Worm (Caenorhabditis elegans) whole organism, L3 larva: ENCODE results near the gene Y27F2A.9.

ENCODE experiments used
- R02D3.7 ChIP-seq: fragments of 150-350 bp; optimal IDR thresholded peaks from 2 replicates; lab custom pipeline; 2014; ENCODE audit warnings: missing biosample characterization, missing genetic modification characterization
- ZK546.5 ChIP-seq: sonication (generic microtip); optimal IDR thresholded peaks from 2 replicates; lab custom pipeline; 2017; ENCODE audit warnings: missing biosample characterization, missing genetic modification characterization
- aly-2 ChIP-seq: fragments of 150-350 bp; optimal IDR thresholded peaks from 2 replicates; lab custom pipeline; 2014; ENCODE audit warnings: missing biosample characterization, missing genetic modification characterization
- ceh-16 ChIP-seq: sonication (generic microtip); optimal IDR thresholded peaks from 2 replicates; lab custom pipeline; 2017; ENCODE audit warnings: missing biosample characterization, missing genetic modification characterization
- ceh-28 ChIP-seq: fragments of 150-350 bp; optimal IDR thresholded peaks from 2 replicates; lab custom pipeline; 2014; ENCODE audit warnings: missing biosample characterization, missing genetic modification reagents, missing genetic modification characterization
- daf-12 ChIP-seq: fragments of 150-350 bp; optimal IDR thresholded peaks from 2 replicates; lab custom pipeline; 2014; ENCODE audit warnings: missing biosample characterization, missing genetic modification reagents, missing genetic modification characterization
- egl-5 ChIP-seq: fragments of 150-350 bp; optimal IDR thresholded peaks from 2 replicates; lab custom pipeline; 2017; ENCODE audit warnings: missing biosample characterization, missing genetic modification reagents, missing genetic modification characterization, inconsistent platforms
- elt-1 ChIP-seq: fragments of 150-350 bp; optimal IDR thresholded peaks from 2 replicates; lab custom pipeline; 2014; ENCODE audit warnings: missing biosample characterization, missing genetic modification characterization
- elt-2 ChIP-seq: sonication (generic microtip); optimal IDR thresholded peaks from 2 replicates; lab custom pipeline; 2016; ENCODE audit warnings: missing genetic modification reagents, mild to moderate bottlenecking, missing genetic modification characterization, missing compliant biosample characterization
- elt-3 ChIP-seq, 3 experiments: fragments of 150-350 bp in 1 of 3; sonication (generic microtip) in 2 of 3; optimal IDR thresholded peaks; 2 replicates in 2 of 3; 4 replicates in 1 of 3; lab custom pipeline; 2014 to 2017; ENCODE audit warnings: missing biosample characterization in 3 of 3, missing genetic modification characterization in 3 of 3
- eor-1 ChIP-seq, 2 experiments: fragments of 150-350 bp; optimal IDR thresholded peaks; 2 replicates each; lab custom pipeline; 2014 to 2018; ENCODE audit warnings: missing biosample characterization in 2 of 2, missing genetic modification characterization in 2 of 2
- fkh-10 ChIP-seq: sonication (generic microtip); optimal IDR thresholded peaks from 2 replicates; lab custom pipeline; 2017; ENCODE audit warnings: missing biosample characterization, missing genetic modification reagents, missing genetic modification characterization
- fkh-2 ChIP-seq: fragments of 150-350 bp; optimal IDR thresholded peaks from 2 replicates; lab custom pipeline; 2014; ENCODE audit warnings: missing biosample characterization, missing genetic modification reagents, missing genetic modification characterization
- fos-1 ChIP-seq: fragments of 150-350 bp; optimal IDR thresholded peaks from 2 replicates; lab custom pipeline; 2014; ENCODE audit warnings: missing biosample characterization, missing genetic modification characterization
- hmg-11 ChIP-seq: sonication (generic microtip); optimal IDR thresholded peaks from 2 replicates; lab custom pipeline; 2016; ENCODE audit warnings: missing genetic modification characterization, missing compliant biosample characterization
- lin-15B ChIP-seq: fragments of 150-350 bp; optimal IDR thresholded peaks from 2 replicates; lab custom pipeline; 2014; ENCODE audit warnings: missing biosample characterization, missing genetic modification characterization
- lin-39 ChIP-seq: fragments of 150-350 bp; optimal IDR thresholded peaks from 2 replicates; lab custom pipeline; 2018; ENCODE audit warnings: missing biosample characterization, missing genetic modification reagents, missing genetic modification characterization
- lsy-12 ChIP-seq: sonication (generic microtip); optimal IDR thresholded peaks from 2 replicates; lab custom pipeline; 2016; ENCODE audit warnings: mild to moderate bottlenecking, missing genetic modification characterization, missing compliant biosample characterization
- mdl-1 ChIP-seq: fragments of 150-350 bp; optimal IDR thresholded peaks from 2 replicates; lab custom pipeline; 2014; ENCODE audit warnings: missing biosample characterization, missing genetic modification characterization
- mml-1 ChIP-seq: fragments of 150-350 bp; sonication (generic microtip); optimal IDR thresholded peaks from 3 replicates; lab custom pipeline; 2014; ENCODE audit warnings: missing biosample characterization, missing genetic modification characterization
- nfya-1 ChIP-seq: sonication (generic microtip); optimal IDR thresholded peaks from 2 replicates; lab custom pipeline; 2017; ENCODE audit warnings: missing genetic modification characterization, mild to moderate bottlenecking, missing compliant biosample characterization, antibody characterized with exemption, moderate library complexity; ENCODE audit not compliant: insufficient read depth
- nhr-11 ChIP-seq: fragments of 150-350 bp; optimal IDR thresholded peaks from 2 replicates; lab custom pipeline; 2014; ENCODE audit warnings: missing biosample characterization, missing genetic modification characterization
- nhr-12 ChIP-seq: fragments of 150-350 bp; optimal IDR thresholded peaks from 2 replicates; lab custom pipeline; 2014; ENCODE audit warnings: missing biosample characterization, missing genetic modification characterization
- nhr-23 ChIP-seq: fragments of 150-350 bp; optimal IDR thresholded peaks from 2 replicates; lab custom pipeline; 2014; ENCODE audit warnings: missing biosample characterization, missing genetic modification reagents, missing genetic modification characterization
- nhr-28 ChIP-seq: fragments of 150-350 bp; optimal IDR thresholded peaks from 2 replicates; lab custom pipeline; 2014; ENCODE audit warnings: missing biosample characterization, missing genetic modification characterization
- nhr-43 ChIP-seq: sonication (generic microtip); optimal IDR thresholded peaks from 2 replicates; lab custom pipeline; 2016; ENCODE audit warnings: mild to moderate bottlenecking, missing genetic modification characterization, missing compliant biosample characterization; ENCODE audit not compliant: poor library complexity, severe bottlenecking
- nhr-67 ChIP-seq: fragments of 150-350 bp; optimal IDR thresholded peaks from 2 replicates; lab custom pipeline; 2014; ENCODE audit warnings: missing biosample characterization, missing genetic modification characterization
- nhr-76 ChIP-seq: fragments of 150-350 bp; sonication (generic microtip); optimal IDR thresholded peaks from 5 replicates; lab custom pipeline; 2014; ENCODE audit warnings: missing biosample characterization, missing genetic modification characterization
- nhr-77 ChIP-seq: fragments of 150-350 bp; optimal IDR thresholded peaks from 2 replicates; lab custom pipeline; 2014; ENCODE audit warnings: missing biosample characterization, missing genetic modification characterization
- pha-4 ChIP-seq: fragments of 150-350 bp; optimal IDR thresholded peaks from 2 replicates; lab custom pipeline; 2014; ENCODE audit warnings: missing biosample characterization, missing genetic modification reagents, missing genetic modification characterization
- pqm-1 ChIP-seq: fragments of 150-350 bp; optimal IDR thresholded peaks from 2 replicates; lab custom pipeline; 2017; ENCODE audit warnings: missing biosample characterization, missing genetic modification characterization, inconsistent platforms
- sea-2 ChIP-seq: fragments of 150-350 bp; sonication (generic microtip); optimal IDR thresholded peaks from 4 replicates; lab custom pipeline; 2014; ENCODE audit warnings: missing biosample characterization, missing genetic modification reagents, missing genetic modification characterization
- skn-1 ChIP-seq: fragments of 150-350 bp; optimal IDR thresholded peaks from 2 replicates; lab custom pipeline; 2014; ENCODE audit warnings: missing biosample characterization, missing genetic modification characterization
- snpc-4 ChIP-seq: fragments of 150-350 bp; optimal IDR thresholded peaks from 2 replicates; lab custom pipeline; 2014; ENCODE audit warnings: missing biosample characterization, missing genetic modification characterization
- tbx-2 ChIP-seq: sonication (generic microtip); optimal IDR thresholded peaks from 2 replicates; lab custom pipeline; 2016; ENCODE audit warnings: mild to moderate bottlenecking, missing genetic modification characterization, missing compliant biosample characterization
- unc-39 ChIP-seq: sonication (generic microtip); optimal IDR thresholded peaks from 4 replicates; lab custom pipeline; 2017; ENCODE audit warnings: missing biosample characterization, missing genetic modification characterization
- unc-62 ChIP-seq: fragments of 150-350 bp; sonication (generic microtip); optimal IDR thresholded peaks from 4 replicates; lab custom pipeline; 2014; ENCODE audit warnings: missing biosample characterization, missing genetic modification reagents, missing genetic modification characterization
- zag-1 ChIP-seq: fragments of 150-350 bp; optimal IDR thresholded peaks from 2 replicates; lab custom pipeline; 2014; ENCODE audit warnings: missing biosample characterization, missing genetic modification characterization
- ztf-11 ChIP-seq: fragments of 150-350 bp; optimal IDR thresholded peaks from 2 replicates; lab custom pipeline; 2014; ENCODE audit warnings: missing biosample characterization, missing genetic modification characterization

The Y27F2A.9 gene

ce11 chrII:3210365-3210764 lies 18.9 kb upstream of the Y27F2A.9 start, which contains the start of gene ZC239.5:
ZC239.5 (plus strand) TSS chrII:3210665.
- no peak for TF ChIP-seq nhr-43
- TF ChIP-seq eor-1 (tag; optimal IDR thresholded peaks at IDR 0.05; lab: Kevin White, UChicago) = no peak
- TF ChIP-seq daf-12 (tag; lab: Kevin White, UChicago) = no peak
- no peak for TF ChIP-seq sea-2
- TF ChIP-seq lin-39 = no peak
- no peak for TF ChIP-seq fkh-2
- no peak for TF ChIP-seq ceh-28 (tag; lab: Kevin White, UChicago)
- no peak for TF ChIP-seq elt-3 (tag; optimal IDR thresholded peaks at IDR 0.05; lab: Kevin White, UChicago)
- TF ChIP-seq pha-4 (tag; lab: Kevin White, UChicago) = no peak
- no peak for TF ChIP-seq fkh-10 (GFP tag; lab: Kevin White, UChicago)
- TF ChIP-seq snpc-4 = no peak
- TF ChIP-seq nhr-77 = no peak
- no peak for TF ChIP-seq tbx-2 (tag; lab: Kevin White, UChicago)

ce11 chrII:3209251-3209650 lies 17.8 kb upstream of the Y27F2A.9 start, which contains the start of gene ZC239.6:
ZC239.6 (plus strand) TSS chrII:3209631.
- peak; percentile 66 for TF ChIP-seq pha-4 (tag; lab: Kevin White, UChicago)
- TF ChIP-seq hmg-11 (tag; lab: Kevin White, UChicago) = peak; percentile 30
- no peak for TF ChIP-seq fkh-2
- TF ChIP-seq unc-62 (GFP tag; lab: Kevin White, UChicago) = no peak
- TF ChIP-seq skn-1 (tag; lab: Kevin White, UChicago) = no peak
- peak; percentile 3 for TF ChIP-seq nhr-23 (tag; lab: Kevin White, UChicago)
- no peak for TF ChIP-seq elt-2 (tag; lab: Kevin White, UChicago)
- no peak for TF ChIP-seq zag-1 (tag; lab: Kevin White, UChicago)
- no peak for TF ChIP-seq ceh-16 (tag; lab: Kevin White, UChicago)
- TF ChIP-seq elt-1 = no peak
- TF ChIP-seq mdl-1 (tag; lab: Kevin White, UChicago) = no peak
- peak; percentile 55 for TF ChIP-seq nfya-1 (tag; lab: Kevin White, UChicago)
- no peak for TF ChIP-seq nhr-67 (tag; lab: Kevin White, UChicago)
- no peak for TF ChIP-seq ztf-11
- TF ChIP-seq snpc-4 = peak; percentile 33
- TF ChIP-seq lsy-12 (tag; lab: Kevin White, UChicago) = no peak
- no peak for TF ChIP-seq daf-12 (tag; lab: Kevin White, UChicago)

ce11 chrII:3208679-3209078 lies 17.2 kb upstream of the Y27F2A.9 start, which contains the start of gene sdz-35:
sdz-35 (minus strand) TSS chrII:3208779.
- TF ChIP-seq zag-1 (tag; lab: Kevin White, UChicago) (no peak), ztf-11 (no peak), ceh-28 (tag; lab: Kevin White, UChicago) (no peak)

- TF ChIP-seq fkh-2 (no peak), elt-3 (tag; optimal IDR thresholded peaks at IDR 0.05; lab: Kevin White, UChicago) (no peak), fos-1 (no peak), R02D3.7 (tag; lab: Kevin White, UChicago) (no peak), pha-4 (tag; lab: Kevin White, UChicago) (no peak), mdl-1 (tag; lab: Kevin White, UChicago) (no peak), nhr-12 (tag; lab: Kevin White, UChicago) (no peak), eor-1 (tag; optimal IDR thresholded peaks at IDR 0.05; lab: Kevin White, UChicago) (no peak), nhr-23 (tag; lab: Kevin White, UChicago) (no peak), nhr-11 (tag; lab: Kevin White, UChicago) (no peak), unc-39 (tag; lab: Kevin White, UChicago) (no peak), pqm-1 (no peak), nhr-76 (no peak)
Measured at ce11 chrII:3206423-3206989, 15.1 kb upstream of the Y27F2A.9 start, which contains the start of the genes ZC239.20 and ZC239.21. ZC239.20 (minus strand) TSS chrII:3206523. ZC239.21 (plus strand) TSS chrII:3206939.

ce11 chrII:3203415-3203814 lies 12.0 kb upstream of the Y27F2A.9 start, which contains the start of gene sri-50:
sri-50 (plus strand) TSS chrII:3203715.
- no peak for TF ChIP-seq elt-1
- TF ChIP-seq nfya-1 (tag; lab: Kevin White, UChicago) = no peak
- no peak for TF ChIP-seq nhr-28
- no peak for TF ChIP-seq nhr-23 (tag; lab: Kevin White, UChicago)
- TF ChIP-seq ceh-28 (tag; lab: Kevin White, UChicago) = no peak
- TF ChIP-seq lin-15B (tag; lab: Kevin White, UChicago) = no peak
- TF ChIP-seq ceh-16 (tag; lab: Kevin White, UChicago) = no peak
- no peak for TF ChIP-seq egl-5 (tag; lab: Kevin White, UChicago)
- no peak for TF ChIP-seq zag-1 (tag; lab: Kevin White, UChicago)
- no peak for TF ChIP-seq fos-1
- no peak for TF ChIP-seq ZK546.5
- TF ChIP-seq skn-1 (tag; lab: Kevin White, UChicago) = no peak
- no peak for TF ChIP-seq R02D3.7 (tag; lab: Kevin White, UChicago)
- TF ChIP-seq aly-2 (tag; lab: Kevin White, UChicago) = no peak
- no peak for TF ChIP-seq mml-1 (tag; lab: Kevin White, UChicago)
- no peak for TF ChIP-seq fkh-2
- TF ChIP-seq tbx-2 (tag; lab: Kevin White, UChicago) = no peak
